Fruit fly (Drosophila melanogaster): ENCODE measurements around the gene ND-51.

Gene ND-51

DNA sequence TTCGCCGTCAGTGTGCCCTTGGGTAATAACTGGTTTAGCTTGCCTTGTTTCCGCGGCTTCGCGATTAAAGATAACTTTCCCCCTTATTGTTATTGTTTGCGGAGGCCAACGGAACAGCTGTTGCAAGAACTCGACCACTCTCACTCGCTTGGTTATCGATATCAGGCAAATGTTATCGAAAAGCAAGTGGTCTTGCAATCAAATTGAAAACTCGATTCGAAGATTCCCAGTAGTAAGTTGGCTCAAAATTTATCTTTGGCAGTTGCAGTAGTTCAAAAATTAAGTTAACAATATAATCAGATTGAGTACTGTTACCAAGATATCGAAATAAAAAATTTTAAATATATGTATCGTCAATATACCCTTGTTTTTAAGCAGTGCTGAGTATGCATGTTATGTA lies 3.3 kb upstream of the ND-51 start, which contains the start of the genes Fbw5 and CG9147 (continued):
- peak in 1 of 2 experiments; percentile 100 for TF ChIP-seq Eip74EF (GFP tag; optimal IDR thresholded peaks at IDR 0.05)
- peak; percentile 98 for TF ChIP-seq kah (GFP tag; optimal IDR thresholded peaks at IDR 0.05)
- TF ChIP-seq CG10543 (GFP tag; optimal IDR thresholded peaks at IDR 0.05) = peak; percentile 93
- TF ChIP-seq sr (GFP tag; IDR thresholded peaks at IDR 0.05) = peak; percentile 98
- peak; percentile 100 for TF ChIP-seq gro (GFP tag; optimal IDR thresholded peaks at IDR 0.05)
- TF ChIP-seq Ptx1 (GFP tag; IDR thresholded peaks at IDR 0.05) = peak; percentile 100
- TF ChIP-seq fu2 (GFP tag; optimal IDR thresholded peaks at IDR 0.05) = peak; percentile 99
- peak; percentile 94 for TF ChIP-seq CG11560 (tag; IDR thresholded peaks at IDR 0.05)
- peak; percentile 100 for TF ChIP-seq az2 (GFP tag; optimal IDR thresholded peaks at IDR 0.05)
- TF ChIP-seq CG14965 (GFP tag; optimal IDR thresholded peaks at IDR 0.05; ENCODE audit: borderline replicate concordance) = peak; percentile 92
- peak; percentile 98 for TF ChIP-seq Lhr (GFP tag; optimal IDR thresholded peaks at IDR 0.05)
- peak; percentile 99 for TF ChIP-seq CG18599 (GFP tag; optimal IDR thresholded peaks at IDR 0.05)
- TF ChIP-seq D19A (tag; optimal IDR thresholded peaks at IDR 0.05) = peak; percentile 99
- peak; percentile 99 for TF ChIP-seq disco-r (GFP tag; optimal IDR thresholded peaks at IDR 0.05)
- TF ChIP-seq lola (GFP tag; optimal IDR thresholded peaks at IDR 0.05) = peak in 1 of 3 experiments; percentile 100
- peak; percentile 99 for TF ChIP-seq CG4730 (GFP tag; IDR thresholded peaks at IDR 0.05)
- TF ChIP-seq gt (GFP tag; IDR thresholded peaks at IDR 0.05) = peak; percentile 98
- TF ChIP-seq Dip3 (GFP tag; optimal IDR thresholded peaks at IDR 0.05) = peak; percentile 99
- peak; percentile 100 for TF ChIP-seq CG11247 (GFP tag; IDR thresholded peaks at IDR 0.05)
- peak; percentile 99 for TF ChIP-seq Bteb2 (GFP tag; optimal IDR thresholded peaks at IDR 0.05)
- TF ChIP-seq CG7963 (GFP tag; IDR thresholded peaks at IDR 0.05; ENCODE audit: partially characterized antibody) = peak; percentile 52; the same call in 1 of the 3 replicates
- TF ChIP-seq corto (GFP tag; optimal IDR thresholded peaks at IDR 0.05) = peak; percentile 99
- TF ChIP-seq Opbp (GFP tag; IDR thresholded peaks at IDR 0.05; ENCODE audit: partially characterized antibody) = peak; percentile 57; the same call in 2 of the 3 replicates
- peak; percentile 100 for TF ChIP-seq tx (GFP tag; optimal IDR thresholded peaks at IDR 0.05)
- no peak for TF ChIP-seq h (optimal IDR thresholded peaks at IDR 0.05)
- peak; percentile 98 for TF ChIP-seq gcm2 (GFP tag; optimal IDR thresholded peaks at IDR 0.05)
- peak; percentile 97 for TF ChIP-seq psq (GFP tag; optimal IDR thresholded peaks at IDR 0.05)
- peak; percentile 98 for TF ChIP-seq CG4404 (GFP tag; IDR thresholded peaks at IDR 0.05)
- TF ChIP-seq tll (GFP tag; optimal IDR thresholded peaks at IDR 0.05) = peak in 1 of 2 experiments; percentile 85
- TF ChIP-seq zfh2 (GFP tag; optimal IDR thresholded peaks at IDR 0.05) = peak; percentile 99
- peak; percentile 99 for TF ChIP-seq Rx (GFP tag; IDR thresholded peaks at IDR 0.05)
- peak; percentile 65 for TF ChIP-seq Dll (GFP tag; IDR thresholded peaks at IDR 0.05; ENCODE audit: partially characterized antibody)
- peak; percentile 97 for TF ChIP-seq nom (GFP tag; optimal IDR thresholded peaks at IDR 0.05)
- TF ChIP-seq HLH4C (GFP tag; IDR thresholded peaks at IDR 0.05; ENCODE audit: partially characterized antibody) = peak; percentile 70
- peak; percentile 100 for TF ChIP-seq ranshi (GFP tag; IDR thresholded peaks at IDR 0.05)
- peak; percentile 99 for TF ChIP-seq CG33213 (GFP tag; optimal IDR thresholded peaks at IDR 0.05)
- peak; percentile 100 for TF ChIP-seq oc (tag; optimal IDR thresholded peaks at IDR 0.05)
- peak; percentile 98 for TF ChIP-seq CG14667 (GFP tag; IDR thresholded peaks at IDR 0.05)
- peak; percentile 98 for TF ChIP-seq CG1024 (GFP tag; IDR thresholded peaks at IDR 0.05)
- peak; percentile 100 for TF ChIP-seq HmgZ (tag; optimal IDR thresholded peaks at IDR 0.05)

DNA sequence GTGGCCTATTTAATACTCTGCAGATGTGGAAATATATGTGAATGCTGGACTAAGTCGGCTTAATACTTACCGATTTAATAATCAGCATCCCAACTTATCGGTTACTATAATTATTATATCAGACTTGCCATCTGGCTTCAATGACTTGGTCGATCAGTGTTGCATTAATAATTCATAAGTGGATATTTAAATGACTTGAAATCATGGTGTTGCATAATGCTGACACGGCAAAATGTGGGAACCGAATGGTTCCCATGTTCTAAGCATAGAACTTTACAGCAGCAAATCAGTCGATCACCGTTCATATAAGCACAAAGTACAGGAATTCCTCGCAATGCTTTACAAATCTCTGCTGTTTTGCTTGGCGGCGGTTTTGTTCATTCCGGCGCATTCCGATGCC lies 2.3 kb downstream of the ND-51 start, which contains the start of gene CG34180:
Gene CG34180, plus strand, starts transcription at position 301 of the 400 bp plus-strand sequence.
- TF ChIP-seq Meics (GFP tag; optimal IDR thresholded peaks at IDR 0.05) (no peak), Pdp1 (GFP tag; optimal IDR thresholded peaks at IDR 0.05) (peak in 1 of 2 experiments; percentile 17)
